Fruit fly (Drosophila melanogaster): Measurements from ENCODE around the gene KaiR1D.

The KaiR1D gene

DNA sequence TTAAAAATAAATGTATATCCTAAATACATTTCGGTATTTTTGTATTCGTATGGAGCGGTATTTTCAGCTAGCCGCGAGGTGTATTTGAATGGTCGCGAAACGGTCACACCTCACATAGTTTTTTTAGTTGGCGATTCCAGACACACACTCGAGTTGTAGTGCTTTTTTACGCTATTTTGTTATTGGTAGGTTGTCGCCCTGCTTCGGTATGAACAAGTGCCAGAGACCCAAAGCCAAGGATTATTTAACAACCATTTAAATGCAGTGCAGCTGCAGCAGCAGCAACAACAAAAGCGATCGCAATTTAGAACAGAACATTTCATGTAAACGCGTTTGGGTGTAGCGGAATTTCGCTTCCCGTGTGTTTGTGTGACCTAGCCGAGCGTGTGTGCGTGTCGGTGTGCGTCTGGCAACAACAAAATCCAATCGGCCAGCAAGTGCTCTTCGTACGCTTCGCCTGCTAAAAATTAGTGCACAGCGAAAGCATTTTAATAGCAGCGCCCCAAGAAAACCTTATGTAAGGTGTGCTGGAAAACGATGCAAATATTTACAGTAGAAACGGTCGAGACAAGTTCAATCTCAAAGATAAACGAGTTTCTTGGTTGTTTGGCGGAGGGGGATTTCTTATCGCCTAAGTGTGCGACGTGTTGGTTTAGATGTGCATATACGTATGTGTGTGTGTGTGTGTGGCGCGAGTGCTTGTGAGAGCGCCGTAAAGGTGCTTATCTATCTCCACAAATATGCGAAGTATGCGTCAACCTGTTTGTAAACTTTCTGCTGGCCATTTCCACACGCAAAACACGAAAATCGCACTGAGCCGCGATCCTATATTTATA lies 33.1 kb downstream of the KaiR1D start, which contains the start of gene Synd (continued):
- no peak for TF ChIP-seq Doc2 (GFP tag; IDR thresholded peaks at IDR 0.05)
- TF ChIP-seq Hr3 (GFP tag; optimal IDR thresholded peaks at IDR 0.05): no peak
- no peak for TF ChIP-seq Atf6 (GFP tag; IDR thresholded peaks at IDR 0.05)
- TF ChIP-seq BEAF-32 (GFP tag; optimal IDR thresholded peaks at IDR 0.05): peak; percentile 38
- no peak for TF ChIP-seq yki (optimal IDR thresholded peaks at IDR 0.05)
- TF ChIP-seq H2.0 (GFP tag; IDR thresholded peaks at IDR 0.05): no peak
- TF ChIP-seq gcm2 (GFP tag; optimal IDR thresholded peaks at IDR 0.05): no peak
- TF ChIP-seq prd (optimal IDR thresholded peaks at IDR 0.05): no peak
- TF ChIP-seq prd (GFP tag; IDR thresholded peaks at IDR 0.05): no peak
- TF ChIP-seq CG12155 (GFP tag; optimal IDR thresholded peaks at IDR 0.05): no peak
- TF ChIP-seq exex (tag; optimal IDR thresholded peaks at IDR 0.05): peak; percentile 39
- TF ChIP-seq lbe (GFP tag; optimal IDR thresholded peaks at IDR 0.05): no peak
- TF ChIP-seq Dad (GFP tag; optimal IDR thresholded peaks at IDR 0.05): no peak
- TF ChIP-seq vnd (GFP tag; IDR thresholded peaks at IDR 0.05; ENCODE audit: partially characterized antibody): no peak
- TF ChIP-seq h (optimal IDR thresholded peaks at IDR 0.05): no peak
- no peak for TF ChIP-seq CG10462 (GFP tag; optimal IDR thresholded peaks at IDR 0.05)
- TF ChIP-seq ci (GFP tag; IDR thresholded peaks at IDR 0.05): 0 out of 3 replicates have a peak, but pooled peaks have one; percentile 40
- TF ChIP-seq lmd (GFP tag; IDR thresholded peaks at IDR 0.05): peak; percentile 23; the same call in 1 of the 2 replicates
- no peak for TF ChIP-seq schlank (tag; optimal IDR thresholded peaks at IDR 0.05)
- TF ChIP-seq otp (GFP tag; IDR thresholded peaks at IDR 0.05): 0 out of 3 replicates have a peak, but pooled peaks have one; percentile 15
- TF ChIP-seq fd3F (GFP tag; optimal IDR thresholded peaks at IDR 0.05): no peak
- peak; percentile 35; the same call in 1 of the 3 replicates for TF ChIP-seq dysf (GFP tag; IDR thresholded peaks at IDR 0.05)
- no peak for TF ChIP-seq Lim3 (GFP tag; IDR thresholded peaks at IDR 0.05)
- no peak for TF ChIP-seq Asciz (GFP tag; optimal IDR thresholded peaks at IDR 0.05)
- TF ChIP-seq scrt (GFP tag; optimal IDR thresholded peaks at IDR 0.05): peak; percentile 9
- TF ChIP-seq slp2 (GFP tag; optimal IDR thresholded peaks at IDR 0.05): no peak
- TF ChIP-seq Blimp-1 (GFP tag; optimal IDR thresholded peaks at IDR 0.05): no peak
- no peak; the same call in 1 of the 2 replicates for TF ChIP-seq Scr (GFP tag; IDR thresholded peaks at IDR 0.05; ENCODE audit: partially characterized antibody)
- TF ChIP-seq Atf3 (GFP tag; optimal IDR thresholded peaks at IDR 0.05): no peak
- TF ChIP-seq CG16863 (GFP tag; optimal IDR thresholded peaks at IDR 0.05): no peak
- no peak for TF ChIP-seq CG3838 (GFP tag; optimal IDR thresholded peaks at IDR 0.05)
- no peak for TF ChIP-seq br (optimal IDR thresholded peaks at IDR 0.05)
- TF ChIP-seq CG8765 (GFP tag; IDR thresholded peaks at IDR 0.05): no peak
- 0 out of 2 replicates have a peak, but pooled peaks have one; percentile 26 for TF ChIP-seq crol (GFP tag; IDR thresholded peaks at IDR 0.05)
- TF ChIP-seq CG8388 (GFP tag; optimal IDR thresholded peaks at IDR 0.05): peak; percentile 4
- no peak for TF ChIP-seq Dip2 (GFP tag; IDR thresholded peaks at IDR 0.05)
- peak; percentile 98 for TF ChIP-seq sd (tag; optimal IDR thresholded peaks at IDR 0.05)
- peak; percentile 38 for TF ChIP-seq Hmr (GFP tag; optimal IDR thresholded peaks at IDR 0.05)
- peak; percentile 68; the same call in 2 of the 3 replicates for TF ChIP-seq Aef1 (GFP tag; IDR thresholded peaks at IDR 0.05)
- TF ChIP-seq CG15269 (tag; optimal IDR thresholded peaks at IDR 0.05): peak; percentile 2
- no peak for TF ChIP-seq CG7987 (GFP tag; optimal IDR thresholded peaks at IDR 0.05)
- TF ChIP-seq nom (GFP tag; optimal IDR thresholded peaks at IDR 0.05): peak; percentile 48
- TF ChIP-seq Nf-YC (tag; optimal IDR thresholded peaks at IDR 0.05): peak; percentile 41
- peak; percentile 35 for TF ChIP-seq cwo (GFP tag; optimal IDR thresholded peaks at IDR 0.05)
- no peak for TF ChIP-seq Dek (tag; optimal IDR thresholded peaks at IDR 0.05)
- TF ChIP-seq twi (tag; optimal IDR thresholded peaks at IDR 0.05): no peak
- peak; percentile 6 for TF ChIP-seq CG17359 (tag; optimal IDR thresholded peaks at IDR 0.05)
- TF ChIP-seq Sry-δ (GFP tag; optimal IDR thresholded peaks at IDR 0.05): peak; percentile 1
- TF ChIP-seq kay (GFP tag; optimal IDR thresholded peaks at IDR 0.05): no peak
- no peak for TF ChIP-seq CTCF (GFP tag; optimal IDR thresholded peaks at IDR 0.05)
- peak; percentile 34 for TF ChIP-seq CG11504 (tag; optimal IDR thresholded peaks at IDR 0.05)

Data from whole organism, embryonic.